Fruit fly (Drosophila melanogaster): ENCODE measurements around the gene CG14185.

Gene CG14185

DNA sequence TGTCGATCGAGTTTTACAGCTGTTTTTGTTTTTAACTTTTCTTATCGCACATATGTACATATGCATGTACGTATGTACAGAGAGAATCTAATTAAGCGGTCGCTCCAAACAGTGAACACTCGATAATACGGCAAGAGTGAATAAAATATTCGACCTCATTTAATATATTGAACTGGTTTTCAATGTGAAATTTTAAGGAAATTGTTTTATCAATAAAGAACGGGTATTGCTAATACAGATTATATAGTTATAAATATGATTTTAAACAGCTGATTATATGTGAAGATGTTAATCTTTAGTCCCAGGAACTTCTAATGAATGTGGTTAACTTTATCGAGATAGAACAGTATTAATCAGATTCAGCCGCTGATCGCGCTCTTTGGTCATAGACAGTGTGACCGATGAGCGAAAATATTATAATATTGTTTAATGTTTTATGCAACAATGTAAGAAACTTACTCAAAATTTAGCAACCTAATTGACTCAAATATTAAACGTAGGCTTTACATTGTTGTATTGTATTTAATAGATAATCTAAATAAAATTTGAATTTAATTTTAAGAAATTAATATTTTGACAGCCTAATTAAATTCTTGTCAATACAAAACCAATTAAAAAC is 34.8 kb downstream of the CG14185 start, which contains the start of gene CG7328:
CG7328 (minus strand) TSS at position 19 of the 619 bp plus-strand sequence.
- TF ChIP-seq noc (tag; optimal IDR thresholded peaks at IDR 0.05), result peak; percentile 90

Measured in whole organism, larva.